Worm (Caenorhabditis elegans): ENCODE measurements around the gene adal-1.

The adal-1 gene

DNA sequence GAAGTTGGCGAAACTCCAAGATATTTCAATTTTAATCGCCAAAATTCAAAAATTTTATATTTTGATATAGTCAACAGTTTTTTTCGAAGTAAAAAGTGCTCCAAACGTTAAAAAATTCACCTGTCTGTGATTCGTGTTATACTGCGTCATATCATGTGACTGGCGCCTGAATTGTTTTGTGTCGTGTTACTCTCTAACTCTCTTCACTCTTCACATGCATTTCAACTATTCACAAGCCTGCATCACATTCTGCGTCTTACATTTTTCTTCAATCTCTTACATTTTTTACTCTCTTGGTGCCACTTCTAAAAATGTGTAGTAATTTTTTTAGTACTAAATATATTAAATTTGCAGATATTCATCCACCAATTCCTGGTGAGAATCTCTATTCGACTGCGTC is 35.0 kb upstream of the adal-1 start, which contains the start of gene flcn-1 (continued):
- peak; percentile 7 for TF ChIP-seq dsc-1 (tag; optimal IDR thresholded peaks at IDR 0.05)
- no peak for TF ChIP-seq mdl-1 (tag; optimal IDR thresholded peaks at IDR 0.05)
- no peak for TF ChIP-seq nhr-12 (tag; optimal IDR thresholded peaks at IDR 0.05)
- no peak for TF ChIP-seq ceh-88 (GFP tag; IDR thresholded peaks at IDR 0.05)
- TF ChIP-seq elt-3 (tag; optimal IDR thresholded peaks at IDR 0.05), result no peak
- TF ChIP-seq swsn-7 (tag; optimal IDR thresholded peaks at IDR 0.05), result peak; percentile 61
- TF ChIP-seq snu-23 (GFP tag; optimal IDR thresholded peaks at IDR 0.05), result peak; percentile 74
- TF ChIP-seq nhr-28 (tag; optimal IDR thresholded peaks at IDR 0.05), result no peak
- peak; percentile 52 for TF ChIP-seq nhr-85 (tag)
- TF ChIP-seq hlh-4 (tag; optimal IDR thresholded peaks at IDR 0.05), result peak; percentile 45
- TF ChIP-seq lsy-2 (tag; optimal IDR thresholded peaks at IDR 0.05), result peak; percentile 35 to 67
- no peak for TF ChIP-seq grh-1 (GFP tag; IDR thresholded peaks at IDR 0.05)
- no peak for TF ChIP-seq unc-30 (tag; optimal IDR thresholded peaks at IDR 0.05)
- peak; percentile 68 for TF ChIP-seq C04F5.9 (tag; optimal IDR thresholded peaks at IDR 0.05)
- TF ChIP-seq isw-1 (GFP tag; IDR thresholded peaks at IDR 0.05), result no peak
- no peak for TF ChIP-seq egl-27 (tag; optimal IDR thresholded peaks at IDR 0.05)
- TF ChIP-seq aly-2 (tag; optimal IDR thresholded peaks at IDR 0.05), result no peak
- TF ChIP-seq fkh-4 (tag; optimal IDR thresholded peaks at IDR 0.05; ENCODE audit: borderline replicate concordance), result no peak
- peak in 2 of 3 experiments; percentile 10 to 37 for TF ChIP-seq dpl-1 (GFP tag; optimal IDR thresholded peaks at IDR 0.05)
- TF ChIP-seq sup-37 (GFP tag; optimal IDR thresholded peaks at IDR 0.05), result no peak
- TF ChIP-seq Y116A8C.19 (tag; optimal IDR thresholded peaks at IDR 0.05; ENCODE audit: borderline replicate concordance), result no peak
- TF ChIP-seq sox-4 (tag; optimal IDR thresholded peaks at IDR 0.05), result peak; percentile 17
- TF ChIP-seq pax-3 (tag; optimal IDR thresholded peaks at IDR 0.05), result no peak
- no peak for TF ChIP-seq hlh-17 (GFP tag; optimal IDR thresholded peaks at IDR 0.05; ENCODE audit: borderline replicate concordance)
- peak; percentile 55 to 60 for TF ChIP-seq lin-35 (GFP tag; optimal IDR thresholded peaks at IDR 0.05)
- no peak for TF ChIP-seq nhr-77 (tag; optimal IDR thresholded peaks at IDR 0.05)
- TF ChIP-seq nhr-19 (GFP tag; conservative IDR thresholded peaks at IDR 0.05), result peak; percentile 42
- TF ChIP-seq efl-1 (optimal IDR thresholded peaks at IDR 0.05), result peak; percentile 42 to 50
- TF ChIP-seq efl-1 (GFP tag; optimal IDR thresholded peaks at IDR 0.05 in 1 of 2), result peak in 1 of 2 experiments; percentile 30
- TF ChIP-seq lir-3 (tag; optimal IDR thresholded peaks at IDR 0.05; ENCODE audit: poor library complexity), result peak; percentile 9
- peak; percentile 20 for TF ChIP-seq unc-130 (tag; optimal IDR thresholded peaks at IDR 0.05)
- TF ChIP-seq aha-1 (tag; optimal IDR thresholded peaks at IDR 0.05), result no peak
- peak; percentile 23 for TF ChIP-seq blmp-1 (tag; optimal IDR thresholded peaks at IDR 0.05)
- TF ChIP-seq pag-3 (tag; optimal IDR thresholded peaks at IDR 0.05; ENCODE audit: borderline replicate concordance, insufficient read depth), result no peak
- peak; percentile 15 for TF ChIP-seq snpc-4 (tag; optimal IDR thresholded peaks at IDR 0.05)
- peak; percentile 34 for TF ChIP-seq irx-1 (tag; optimal IDR thresholded peaks at IDR 0.05)
- TF ChIP-seq mep-1 (tag; optimal IDR thresholded peaks at IDR 0.05), result peak; percentile 76
- TF ChIP-seq nhr-71 (tag; optimal IDR thresholded peaks at IDR 0.05), result peak; percentile 78
- no peak for TF ChIP-seq ztf-11 (tag; optimal IDR thresholded peaks at IDR 0.05)
- TF ChIP-seq lin-14 (GFP tag; optimal IDR thresholded peaks at IDR 0.05), result peak; percentile 85
- TF ChIP-seq nhr-11 (tag; optimal IDR thresholded peaks at IDR 0.05), result no peak
- TF ChIP-seq ceh-8 (GFP tag; optimal IDR thresholded peaks at IDR 0.05), result no peak
- no peak for TF ChIP-seq jun-1 (tag; optimal IDR thresholded peaks at IDR 0.05)
- no peak for TF ChIP-seq sptf-1 (tag; optimal IDR thresholded peaks at IDR 0.05)
- no peak for TF ChIP-seq C16A3.4 (tag; optimal IDR thresholded peaks at IDR 0.05)
- TF ChIP-seq pqm-1 (tag; optimal IDR thresholded peaks at IDR 0.05), result no peak
- no peak for TF ChIP-seq hpl-2 (GFP tag; optimal IDR thresholded peaks at IDR 0.05)
- peak in 1 of 3 experiments; percentile 10 for TF ChIP-seq ceh-82 (tag; optimal IDR thresholded peaks at IDR 0.05)
- TF ChIP-seq F16B12.6 (tag; optimal IDR thresholded peaks at IDR 0.05), result no peak
- no peak for TF ChIP-seq mab-9 (GFP tag; IDR thresholded peaks at IDR 0.05)
- TF ChIP-seq tlp-1 (tag; optimal IDR thresholded peaks at IDR 0.05), result no peak
- no peak for TF ChIP-seq nhr-76 (tag; optimal IDR thresholded peaks at IDR 0.05)
- no peak for TF ChIP-seq ceh-90 (tag; optimal IDR thresholded peaks at IDR 0.05)

All from whole organism, L1 larva.